Worm (Caenorhabditis elegans): ENCODE measurements around the gene Y116A8C.467.

Gene Y116A8C.467

DNA sequence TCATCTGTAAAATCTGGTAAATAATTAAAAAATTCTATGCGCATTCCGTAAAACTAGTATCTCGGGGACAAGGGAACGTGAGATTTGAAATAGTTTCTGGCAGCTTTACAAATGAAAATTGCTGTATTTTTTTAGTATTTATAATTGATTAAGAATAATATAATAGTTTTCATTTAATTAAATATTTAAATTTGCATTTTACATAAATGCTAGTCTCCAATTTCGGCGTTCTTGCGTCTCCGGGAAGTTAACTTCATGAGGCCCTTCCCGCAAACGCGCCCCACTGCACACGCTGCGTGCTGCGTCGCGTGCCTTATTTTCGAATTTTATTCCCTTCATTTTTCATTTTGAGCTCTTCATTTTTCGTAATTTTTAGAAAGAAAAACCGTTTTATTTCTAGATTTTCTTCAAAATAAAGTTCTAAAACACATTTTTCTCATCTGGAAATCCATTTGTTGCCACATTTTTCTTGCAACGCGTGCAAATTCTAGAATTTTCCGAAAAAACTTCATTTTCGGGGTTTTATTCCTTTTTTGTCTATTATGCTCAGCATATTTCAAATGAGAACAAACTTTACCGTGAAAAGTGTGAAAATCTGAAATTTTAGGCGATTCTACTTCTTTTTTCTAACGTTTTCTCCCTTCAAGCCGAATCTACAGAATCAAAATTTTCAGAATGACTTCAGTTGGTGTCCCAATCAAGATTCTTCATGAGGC is 23.9 kb upstream of the Y116A8C.467 start, which contains the start of the genes snx-13 and snr-1 (continued):
- TF ChIP-seq hmg-20 (GFP tag; IDR thresholded peaks at IDR 0.05): no peak
- peak; percentile 20 for TF ChIP-seq B0261.1 (tag; optimal IDR thresholded peaks at IDR 0.05)
- TF ChIP-seq ZK185.1 (tag; optimal IDR thresholded peaks at IDR 0.05; ENCODE audit: poor library complexity, severe bottlenecking): peak; percentile 55
- TF ChIP-seq ceh-91 (GFP tag; IDR thresholded peaks at IDR 0.05): peak; percentile 70; the same call in 1 of the 2 replicates
- peak; percentile 77 for TF ChIP-seq bed-2 (GFP tag; IDR thresholded peaks at IDR 0.05)
- TF ChIP-seq egrh-3 (GFP tag; IDR thresholded peaks at IDR 0.05): peak; percentile 50; the same call in 1 of the 2 replicates
- peak; percentile 24 for TF ChIP-seq somi-1 (GFP tag; optimal IDR thresholded peaks at IDR 0.05)
- no peak for TF ChIP-seq zim-3 (tag; optimal IDR thresholded peaks at IDR 0.05)
- peak; percentile 54 for TF ChIP-seq madf-6 (GFP tag; IDR thresholded peaks at IDR 0.05)
- TF ChIP-seq tlf-1 (GFP tag; optimal IDR thresholded peaks at IDR 0.05): peak; percentile 34

DNA sequence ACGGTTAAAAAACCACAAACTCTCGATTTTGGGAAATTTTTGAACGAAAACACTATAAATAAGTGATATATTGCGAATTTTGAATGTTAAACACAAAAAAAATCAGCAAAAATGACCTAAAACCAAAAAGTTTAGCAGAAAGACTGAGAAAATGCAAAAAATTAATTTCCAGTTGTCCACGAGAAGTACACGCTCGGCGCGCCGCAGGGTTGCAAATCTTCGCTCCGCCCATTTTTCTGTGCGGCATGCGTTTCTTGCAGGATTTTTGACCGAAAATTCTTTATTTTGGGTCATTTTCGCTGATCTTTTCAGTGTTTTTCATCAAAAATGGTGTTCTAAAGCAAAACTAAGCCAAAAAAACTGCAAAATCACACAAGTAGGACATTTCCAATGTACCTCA is 21.2 kb upstream of the Y116A8C.467 start:
- TF ChIP-seq madf-6 (GFP tag; IDR thresholded peaks at IDR 0.05) (no peak), lsl-1 (GFP tag; optimal IDR thresholded peaks at IDR 0.05) (no peak), die-1 (tag; optimal IDR thresholded peaks at IDR 0.05) (no peak), somi-1 (GFP tag; optimal IDR thresholded peaks at IDR 0.05) (no peak), F23B12.7 (tag; optimal IDR thresholded peaks at IDR 0.05; ENCODE audit: insufficient read depth) (no peak), F22D6.2 (tag; optimal IDR thresholded peaks at IDR 0.05) (no peak), gei-17 (GFP tag; optimal IDR thresholded peaks at IDR 0.05) (no peak), ztf-26 (tag; optimal IDR thresholded peaks at IDR 0.05) (no peak), egl-18 (GFP tag; IDR thresholded peaks at IDR 0.05) (no peak), ekl-4 (GFP tag; IDR thresholded peaks at IDR 0.05) (no peak), zfh-2 (GFP tag; conservative IDR thresholded peaks at IDR 0.05) (no peak), athp-1 (tag; optimal IDR thresholded peaks at IDR 0.05) (no peak), lin-54 (GFP tag; optimal IDR thresholded peaks at IDR 0.05) (peak; percentile 9), ceh-58 (GFP tag; IDR thresholded peaks at IDR 0.05) (no peak), madf-10 (tag; optimal IDR thresholded peaks at IDR 0.05) (no peak), Y53F4B.3 (GFP tag; IDR thresholded peaks at IDR 0.05) (no peak), ceh-79 (tag; optimal IDR thresholded peaks at IDR 0.05) (no peak), F49E8.2 (tag; optimal IDR thresholded peaks at IDR 0.05; ENCODE audit: insufficient read depth) (peak; percentile 19), snpc-1.1 (tag; optimal IDR thresholded peaks at IDR 0.05; ENCODE audit: insufficient read depth) (no peak), lag-1 (GFP tag; IDR thresholded peaks at IDR 0.05) (no peak), repo-1 (tag; optimal IDR thresholded peaks at IDR 0.05) (no peak), ama-1 (optimal IDR thresholded peaks at IDR 0.05) (no peak), ama-1 (GFP tag; optimal IDR thresholded peaks at IDR 0.05) (no peak), F39B2.1 (GFP tag; IDR thresholded peaks at IDR 0.05) (no peak), dpl-1 (GFP tag; optimal IDR thresholded peaks at IDR 0.05) (no peak), F55B11.4 (tag; optimal IDR thresholded peaks at IDR 0.05; ENCODE audit: borderline replicate concordance, insufficient read depth) (no peak), pha-4 (tag; optimal IDR thresholded peaks at IDR 0.05) (no peak), cebp-1 (GFP tag; IDR thresholded peaks at IDR 0.05) (no peak), cebp-1 (tag; optimal IDR thresholded peaks at IDR 0.05) (no peak), madf-3 (GFP tag; IDR thresholded peaks at IDR 0.05) (peak; percentile 53; the same call in 1 of the 2 replicates), attf-6 (GFP tag; IDR thresholded peaks at IDR 0.05) (peak; percentile 86), cebp-2 (GFP tag; IDR thresholded peaks at IDR 0.05) (no peak), T07F8.4 (tag; optimal IDR thresholded peaks at IDR 0.05) (no peak), lin-35 (GFP tag; optimal IDR thresholded peaks at IDR 0.05) (no peak), Y53G8AR.9 (GFP tag; conservative IDR thresholded peaks at IDR 0.05) (no peak), bed-1 (GFP tag; IDR thresholded peaks at IDR 0.05) (no peak), aptf-2 (GFP tag; conservative IDR thresholded peaks at IDR 0.05) (no peak), nhr-179 (tag; optimal IDR thresholded peaks at IDR 0.05) (no peak), mcd-1 (GFP tag; IDR thresholded peaks at IDR 0.05) (peak; percentile 34; the same call in 1 of the 2 replicates)
